Fruit fly (Drosophila melanogaster): Measurements from ENCODE around the gene Osi10a.

Gene Osi10a

DNA sequence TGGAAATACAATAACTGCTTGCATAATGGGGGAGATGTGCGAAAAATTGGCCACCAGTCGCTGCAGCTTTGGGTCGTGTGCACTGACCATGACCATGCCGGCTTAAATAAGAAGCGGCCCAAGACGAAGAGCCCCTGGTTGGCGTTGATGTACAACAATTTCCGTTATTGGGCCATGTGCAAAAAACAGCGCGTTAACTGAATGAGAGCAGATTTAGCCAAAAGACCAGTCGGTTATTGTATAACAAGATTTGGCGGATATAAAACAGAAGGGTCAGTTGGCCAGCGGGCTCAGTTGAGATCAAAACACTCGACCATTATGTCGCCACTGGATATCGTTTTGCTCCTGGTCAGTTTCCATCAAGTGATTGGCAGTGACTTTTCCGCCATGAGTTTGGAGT, at the start of gene Osi10a:
TSS of gene Osi10a (plus strand) at position 301 of the 400 bp plus-strand sequence.
- TF ChIP-seq CG4496 (GFP tag; IDR thresholded peaks at IDR 0.05) (no peak), CG32121 (GFP tag; IDR thresholded peaks at IDR 0.05) (no peak), Pif1B (GFP tag; optimal IDR thresholded peaks at IDR 0.05) (no peak), Ets98B (GFP tag; IDR thresholded peaks at IDR 0.05) (no peak), CG14655 (GFP tag; optimal IDR thresholded peaks at IDR 0.05) (no peak), rn (GFP tag; IDR thresholded peaks at IDR 0.05) (no peak), CG8159 (tag; optimal IDR thresholded peaks at IDR 0.05) (no peak)

DNA sequence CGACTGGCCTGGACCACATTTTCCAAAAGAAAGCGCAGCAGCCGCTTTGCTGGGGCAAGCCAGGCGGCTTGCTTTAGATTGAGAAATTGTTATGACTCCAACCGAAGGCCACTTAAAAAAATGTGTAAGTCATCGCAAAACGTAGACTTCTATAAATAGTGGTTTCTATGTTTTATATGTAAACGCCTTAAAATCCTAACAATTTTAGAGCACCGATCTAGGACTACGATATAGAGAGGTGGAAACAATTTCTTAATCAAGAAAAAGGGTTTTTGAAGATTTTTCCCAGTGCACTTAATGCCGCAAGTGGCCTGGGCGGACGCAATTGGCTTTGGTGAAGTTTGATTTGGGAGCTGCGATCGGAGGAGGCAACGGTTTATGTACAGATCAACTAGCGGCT, 49.5 kb upstream of the Osi10a start:
- TF ChIP-seq CG14655 (GFP tag; optimal IDR thresholded peaks at IDR 0.05) = peak; percentile 84
- 0 out of 2 replicates have a peak, but pooled peaks have one; percentile 48 for TF ChIP-seq rn (GFP tag; IDR thresholded peaks at IDR 0.05)
- peak; percentile 56 for TF ChIP-seq CG12605 (GFP tag; IDR thresholded peaks at IDR 0.05)
- TF ChIP-seq CG8301 (tag; optimal IDR thresholded peaks at IDR 0.05) = peak; percentile 91
- TF ChIP-seq CG34367 (tag; optimal IDR thresholded peaks at IDR 0.05) = no peak
- no peak for TF ChIP-seq EcR (GFP tag; optimal IDR thresholded peaks at IDR 0.05)
- TF ChIP-seq CG13204 (GFP tag; optimal IDR thresholded peaks at IDR 0.05) = no peak
- TF ChIP-seq fd96Ca (GFP tag; IDR thresholded peaks at IDR 0.05) = peak; percentile 85
- TF ChIP-seq CG17806 (tag; optimal IDR thresholded peaks at IDR 0.05) = peak; percentile 18
- TF ChIP-seq Pif1B (GFP tag; optimal IDR thresholded peaks at IDR 0.05) = peak; percentile 41
- peak; percentile 80 for TF ChIP-seq CG4496 (GFP tag; IDR thresholded peaks at IDR 0.05)
- TF ChIP-seq Ets98B (GFP tag; IDR thresholded peaks at IDR 0.05) = peak; percentile 88
- peak; percentile 76 for TF ChIP-seq CG32121 (GFP tag; IDR thresholded peaks at IDR 0.05)
- peak; percentile 75 for TF ChIP-seq Pif1A (GFP tag; optimal IDR thresholded peaks at IDR 0.05)
- TF ChIP-seq CG9948 (tag; optimal IDR thresholded peaks at IDR 0.05) = no peak

DNA sequence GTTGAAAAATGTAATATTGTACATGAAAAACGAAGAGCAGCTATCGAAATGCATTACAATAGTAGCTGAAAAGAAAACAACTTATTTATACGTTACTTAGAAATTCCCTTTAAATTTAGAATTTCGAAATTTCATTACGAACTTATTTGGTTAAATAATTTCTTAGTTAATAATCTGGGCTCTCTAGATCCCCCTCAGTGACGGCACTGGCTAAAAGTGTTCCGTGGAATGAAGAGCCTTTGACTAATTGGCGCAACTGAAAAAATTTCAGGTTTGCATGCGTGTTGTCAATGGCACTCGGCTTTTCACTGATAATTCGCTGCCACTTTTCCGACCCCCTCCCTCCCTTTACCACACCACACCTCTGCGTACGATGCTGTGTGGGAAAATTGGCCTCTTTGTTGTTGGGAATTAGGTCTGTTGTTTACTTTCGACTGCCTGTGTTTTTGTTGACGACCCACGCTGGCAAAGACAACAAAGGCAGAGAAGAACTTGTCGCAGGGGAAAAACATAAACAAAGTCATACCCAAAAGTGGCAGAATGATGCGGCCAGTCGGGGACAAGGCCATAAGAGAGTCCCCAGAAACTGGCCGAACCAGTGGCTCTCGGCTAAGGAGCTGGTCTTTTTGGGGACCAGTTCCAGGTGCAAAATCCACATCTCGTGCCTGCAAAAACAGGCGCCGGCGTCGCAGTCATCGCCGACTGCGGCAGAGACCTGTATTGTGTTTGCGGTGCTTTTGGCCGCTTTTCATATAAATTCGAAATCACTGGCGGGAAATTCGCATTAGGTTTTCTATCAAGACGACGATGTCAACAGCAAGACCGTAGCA, 48.5 kb upstream of the Osi10a start, which contains the start of gene Osi3:
TSS of gene Osi3 (plus strand) at position 780 of the 830 bp plus-strand sequence.
- 0 out of 3 replicates have a peak, but pooled peaks have one; percentile 26 for TF ChIP-seq CG4496 (GFP tag; IDR thresholded peaks at IDR 0.05)
- peak; percentile 46 for TF ChIP-seq CG14655 (GFP tag; optimal IDR thresholded peaks at IDR 0.05)
- TF ChIP-seq gl (tag; optimal IDR thresholded peaks at IDR 0.05) = no peak
- peak; percentile 40 for TF ChIP-seq Pif1A (GFP tag; optimal IDR thresholded peaks at IDR 0.05)
- TF ChIP-seq EcR (GFP tag; optimal IDR thresholded peaks at IDR 0.05) = peak; percentile 31
- peak; percentile 43 for TF ChIP-seq CG8301 (tag; optimal IDR thresholded peaks at IDR 0.05)
- TF ChIP-seq Pif1B (GFP tag; optimal IDR thresholded peaks at IDR 0.05) = peak; percentile 6
- TF ChIP-seq CG12605 (GFP tag; IDR thresholded peaks at IDR 0.05) = no peak

DNA sequence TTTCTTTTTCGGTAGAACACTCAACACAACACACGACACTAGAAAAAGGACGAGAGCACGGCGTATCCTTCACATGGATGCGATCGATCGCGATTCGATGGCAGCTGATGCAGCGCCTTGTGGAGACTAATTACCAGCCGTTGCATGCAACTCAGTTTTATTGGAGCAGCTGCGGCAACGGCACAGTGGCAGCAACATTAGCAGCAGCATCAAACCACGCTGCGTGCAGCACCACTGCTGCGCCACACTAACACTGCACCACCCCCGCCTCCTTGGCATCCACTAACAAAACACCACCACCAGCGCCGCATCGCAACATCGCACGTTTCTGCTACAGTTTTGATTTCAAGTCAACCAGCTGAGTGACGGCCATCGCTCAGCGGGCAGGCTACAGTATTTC, 42.1 kb upstream of the Osi10a start, which contains the start of gene Osi4:
TSS of gene Osi4 (minus strand) at position 101 of the 400 bp plus-strand sequence.
- TF ChIP-seq CG8159 (tag; optimal IDR thresholded peaks at IDR 0.05) = no peak
- TF ChIP-seq Ets98B (GFP tag; IDR thresholded peaks at IDR 0.05) = no peak
- no peak for TF ChIP-seq fd96Ca (GFP tag; IDR thresholded peaks at IDR 0.05)
- TF ChIP-seq gl (tag; optimal IDR thresholded peaks at IDR 0.05) = no peak
- no peak for TF ChIP-seq Pif1A (GFP tag; optimal IDR thresholded peaks at IDR 0.05)
- TF ChIP-seq CG8301 (tag; optimal IDR thresholded peaks at IDR 0.05) = no peak
- TF ChIP-seq CG9948 (tag; optimal IDR thresholded peaks at IDR 0.05) = no peak
- no peak for TF ChIP-seq CG17806 (tag; optimal IDR thresholded peaks at IDR 0.05)
- no peak for TF ChIP-seq D1 (tag; optimal IDR thresholded peaks at IDR 0.05)
- TF ChIP-seq CG4496 (GFP tag; IDR thresholded peaks at IDR 0.05) = no peak
- no peak for TF ChIP-seq CG10348 (GFP tag; IDR thresholded peaks at IDR 0.05)
- no peak for TF ChIP-seq CG32121 (GFP tag; IDR thresholded peaks at IDR 0.05)
- TF ChIP-seq Snoo (tag; optimal IDR thresholded peaks at IDR 0.05) = no peak
- no peak for TF ChIP-seq CG14655 (GFP tag; optimal IDR thresholded peaks at IDR 0.05)
- no peak for TF ChIP-seq CG13204 (GFP tag; optimal IDR thresholded peaks at IDR 0.05)

DNA sequence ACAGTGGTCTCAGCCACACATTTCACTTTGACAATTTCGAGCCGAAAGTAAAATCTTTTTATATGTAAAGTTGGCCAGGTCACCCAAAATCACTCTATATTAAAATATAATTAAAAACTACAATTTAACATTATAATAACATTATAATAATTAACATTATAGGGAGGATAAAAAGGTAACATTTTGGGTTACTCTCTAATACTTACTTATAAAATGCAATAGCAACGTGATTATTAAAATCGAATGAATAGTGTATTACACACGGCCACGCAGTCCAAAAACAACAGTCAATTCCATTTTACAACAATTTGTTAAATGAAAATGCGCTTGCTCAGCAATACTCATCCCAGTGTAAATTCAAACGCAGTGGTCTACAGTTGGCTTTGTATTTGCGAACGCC, 41.6 kb upstream of the Osi10a start:
- no peak for TF ChIP-seq CG9948 (tag; optimal IDR thresholded peaks at IDR 0.05)
- TF ChIP-seq Snoo (tag; optimal IDR thresholded peaks at IDR 0.05) = peak; percentile 19
- peak; percentile 5 for TF ChIP-seq CG8301 (tag; optimal IDR thresholded peaks at IDR 0.05)
- TF ChIP-seq gl (tag; optimal IDR thresholded peaks at IDR 0.05) = no peak
- TF ChIP-seq CG14655 (GFP tag; optimal IDR thresholded peaks at IDR 0.05) = peak; percentile 44
- TF ChIP-seq CG17806 (tag; optimal IDR thresholded peaks at IDR 0.05) = no peak
- no peak for TF ChIP-seq Pif1A (GFP tag; optimal IDR thresholded peaks at IDR 0.05)
- no peak for TF ChIP-seq EcR (GFP tag; optimal IDR thresholded peaks at IDR 0.05)
- TF ChIP-seq Pif1B (GFP tag; optimal IDR thresholded peaks at IDR 0.05) = no peak
- TF ChIP-seq CG15710 (tag; optimal IDR thresholded peaks at IDR 0.05) = no peak
- no peak for TF ChIP-seq CG8159 (tag; optimal IDR thresholded peaks at IDR 0.05)
- no peak for TF ChIP-seq rn (GFP tag; IDR thresholded peaks at IDR 0.05)
- no peak for TF ChIP-seq CG32121 (GFP tag; IDR thresholded peaks at IDR 0.05)
- no peak for TF ChIP-seq CG34367 (tag; optimal IDR thresholded peaks at IDR 0.05)
- TF ChIP-seq Ets98B (GFP tag; IDR thresholded peaks at IDR 0.05) = no peak

DNA sequence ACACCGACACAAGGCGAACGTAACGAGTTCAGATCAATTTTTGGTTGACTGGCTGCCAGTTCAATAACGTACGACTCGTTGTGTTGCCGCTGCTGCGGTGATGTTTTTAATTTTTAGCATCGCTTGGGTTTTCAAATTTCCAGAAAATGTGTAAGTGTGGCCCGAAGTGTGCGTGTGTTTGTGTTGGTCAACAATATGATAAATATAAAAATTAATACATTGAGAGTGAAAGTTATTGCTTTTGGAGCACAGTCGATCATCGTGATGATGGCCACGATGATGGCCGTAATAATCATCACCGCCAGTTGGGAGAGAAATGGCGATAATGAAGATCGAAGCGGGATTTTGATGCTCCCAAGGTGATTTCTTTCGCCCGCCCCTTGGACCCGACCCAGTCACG, 37.6 kb upstream of the Osi10a start:
- TF ChIP-seq D1 (tag; optimal IDR thresholded peaks at IDR 0.05) = no peak
- no peak for TF ChIP-seq Pif1A (GFP tag; optimal IDR thresholded peaks at IDR 0.05)
- TF ChIP-seq CG32121 (GFP tag; IDR thresholded peaks at IDR 0.05) = no peak
- TF ChIP-seq Pif1B (GFP tag; optimal IDR thresholded peaks at IDR 0.05) = no peak
- no peak for TF ChIP-seq gl (tag; optimal IDR thresholded peaks at IDR 0.05)
- TF ChIP-seq rn (GFP tag; IDR thresholded peaks at IDR 0.05) = no peak
- no peak for TF ChIP-seq CG12605 (GFP tag; IDR thresholded peaks at IDR 0.05)
- TF ChIP-seq CG13204 (GFP tag; optimal IDR thresholded peaks at IDR 0.05) = no peak
- TF ChIP-seq CG8159 (tag; optimal IDR thresholded peaks at IDR 0.05) = no peak
- TF ChIP-seq CG9948 (tag; optimal IDR thresholded peaks at IDR 0.05) = no peak
- no peak for TF ChIP-seq CG17806 (tag; optimal IDR thresholded peaks at IDR 0.05)
- no peak for TF ChIP-seq Snoo (tag; optimal IDR thresholded peaks at IDR 0.05)
- TF ChIP-seq CG15710 (tag; optimal IDR thresholded peaks at IDR 0.05) = no peak
- TF ChIP-seq CG10348 (GFP tag; IDR thresholded peaks at IDR 0.05) = no peak
- no peak for TF ChIP-seq Ets98B (GFP tag; IDR thresholded peaks at IDR 0.05)
- no peak for TF ChIP-seq EcR (GFP tag; optimal IDR thresholded peaks at IDR 0.05)
- TF ChIP-seq CG4496 (GFP tag; IDR thresholded peaks at IDR 0.05) = no peak
- no peak for TF ChIP-seq fd96Ca (GFP tag; IDR thresholded peaks at IDR 0.05)
- no peak for TF ChIP-seq CG34367 (tag; optimal IDR thresholded peaks at IDR 0.05)

Measured in whole organism, pupa.